Fruit fly (Drosophila melanogaster) whole organism, embryonic: ENCODE results near the gene CG9733.

Source experiments
- Atf-2 ChIP-seq: fragments of 200-800 bp; sonication (Bioruptor generic); optimal IDR thresholded peaks from 2 replicates; lab custom pipeline; 2016; ENCODE audit warnings: missing biosample characterization, missing genetic modification characterization
- CG12155 ChIP-seq: fragments of 200-800 bp; sonication (Bioruptor generic); optimal IDR thresholded peaks from 3 replicates; lab custom pipeline; 2016; ENCODE audit warnings: missing biosample characterization, missing genetic modification characterization
- CG14441 ChIP-seq: fragments of 200-800 bp; sonication (Bioruptor generic); IDR thresholded peaks from 2 replicates; pipeline ENCODE4 v1.3.6; 2022; ENCODE audit warnings: missing biosample characterization, missing genetic modification characterization
- CG17359 ChIP-seq: fragments of 200-800 bp; sonication (Bioruptor generic); optimal IDR thresholded peaks from 3 replicates; lab custom pipeline; 2018; ENCODE audit warnings: missing biosample characterization, mild to moderate bottlenecking, missing genetic modification characterization, moderate library complexity
- CG17568 ChIP-seq: fragments of 200-800 bp; sonication (Bioruptor generic); optimal IDR thresholded peaks from 2 replicates; lab custom pipeline; 2018; ENCODE audit warnings: missing biosample characterization, mild to moderate bottlenecking, missing genetic modification characterization, moderate library complexity
- CG17612 ChIP-seq: fragments of 200-800 bp; sonication (Bioruptor generic); IDR thresholded peaks from 2 replicates; pipeline ENCODE4 v1.3.6; 2022; ENCODE audit warnings: missing biosample characterization, missing genetic modification characterization
- CG2199 ChIP-seq: fragments of 200-800 bp; sonication (Bioruptor generic); IDR thresholded peaks from 3 replicates; pipeline ENCODE4 v1.3.6; 2022; ENCODE audit warnings: missing biosample characterization, missing genetic modification characterization
- CG31441 ChIP-seq: fragments of 200-800 bp; sonication (Bioruptor generic); IDR thresholded peaks from 2 replicates; pipeline ENCODE4 v1.3.6; 2022; ENCODE audit warnings: missing biosample characterization, missing genetic modification characterization
- CG32532 ChIP-seq: fragments of 200-800 bp; sonication (Bioruptor generic); IDR thresholded peaks from 2 replicates; pipeline ENCODE4 v1.3.6; 2022; ENCODE audit warnings: missing biosample characterization, missing genetic modification characterization
- CG34376 ChIP-seq: fragments of 200-800 bp; sonication (Bioruptor generic); optimal IDR thresholded peaks from 2 replicates; lab custom pipeline; 2018; ENCODE audit warnings: missing biosample characterization, mild to moderate bottlenecking, missing genetic modification characterization
- CG4360 ChIP-seq: fragments of 200-800 bp; sonication (Bioruptor generic); IDR thresholded peaks from 2 replicates; pipeline ENCODE4 v1.3.6; 2022; ENCODE audit warnings: missing biosample characterization, missing genetic modification characterization
- CG4424 ChIP-seq: fragments of 200-800 bp; sonication (Bioruptor generic); optimal IDR thresholded peaks from 3 replicates; lab custom pipeline; 2016; ENCODE audit warnings: missing biosample characterization, missing genetic modification characterization
- CG6813 ChIP-seq: fragments of 200-800 bp; sonication (Bioruptor generic); optimal IDR thresholded peaks from 2 replicates; lab custom pipeline; 2017; ENCODE audit warnings: missing biosample characterization, missing genetic modification characterization, mild to moderate bottlenecking, moderate library complexity, missing genetic modification reagents
- CG7745 ChIP-seq: fragments of 200-800 bp; sonication (Bioruptor generic); optimal IDR thresholded peaks from 2 replicates; lab custom pipeline; 2018; ENCODE audit warnings: missing biosample characterization, mild to moderate bottlenecking, missing genetic modification characterization, moderate library complexity
- CG7963 ChIP-seq: fragments of 200-800 bp; sonication (Bioruptor generic); IDR thresholded peaks from 3 replicates; pipeline ENCODE4 v1.3.6; 2022; ENCODE audit warnings: missing biosample characterization, missing genetic modification characterization; ENCODE audit not compliant: partially characterized antibody
- Dek ChIP-seq: fragments of 200-800 bp; sonication (Bioruptor generic); optimal IDR thresholded peaks from 3 replicates; lab custom pipeline; 2019; ENCODE audit warnings: missing biosample characterization, mild to moderate bottlenecking, missing genetic modification characterization, moderate library complexity
- HLHmδ ChIP-seq: fragments of 200-800 bp; sonication (Bioruptor generic); optimal IDR thresholded peaks from 2 replicates; lab custom pipeline; 2018; ENCODE audit warnings: missing biosample characterization, mild to moderate bottlenecking, missing genetic modification characterization, moderate library complexity
- Hr3 ChIP-seq: fragments of 200-800 bp; sonication (Bioruptor generic); optimal IDR thresholded peaks from 3 replicates; lab custom pipeline; 2016; ENCODE audit warnings: missing biosample characterization, missing genetic modification characterization
- Hr51 ChIP-seq, 2 experiments: fragments of 200-800 bp; sonication (Bioruptor generic); optimal IDR thresholded peaks; 2 replicates in 1 of 2; 3 replicates in 1 of 2; lab custom pipeline; 2016 to 2018; ENCODE audit warnings: missing biosample characterization in 2 of 2, missing genetic modification characterization in 2 of 2, mild to moderate bottlenecking in 1 of 2, moderate library complexity in 1 of 2
- Hsf ChIP-seq: fragments of 200-800 bp; sonication (Bioruptor generic); optimal IDR thresholded peaks from 3 replicates; lab custom pipeline; 2016; ENCODE audit warnings: missing biosample characterization, missing genetic modification characterization
- Jarid2 ChIP-seq: fragments of 200-800 bp; sonication (Bioruptor generic); optimal IDR thresholded peaks from 3 replicates; lab custom pipeline; 2017; ENCODE audit warnings: mild to moderate bottlenecking, missing biosample characterization, missing genetic modification reagents, missing genetic modification characterization
- Kr ChIP-seq: fragments of 200-800 bp; sonication (Bioruptor generic); optimal IDR thresholded peaks from 2 replicates; lab custom pipeline; 2017; ENCODE audit warnings: missing biosample characterization, mild to moderate bottlenecking, missing genetic modification characterization
- Lhr ChIP-seq: fragments of 200-800 bp; sonication (Bioruptor generic); optimal IDR thresholded peaks from 3 replicates; lab custom pipeline; 2017; ENCODE audit warnings: mild to moderate bottlenecking, missing biosample characterization, missing genetic modification reagents, missing genetic modification characterization
- MESR4 ChIP-seq: fragments of 200-800 bp; sonication (Bioruptor generic); optimal IDR thresholded peaks from 2 replicates; lab custom pipeline; 2018; ENCODE audit warnings: missing biosample characterization, mild to moderate bottlenecking, missing genetic modification characterization, moderate library complexity
- Rfx ChIP-seq: fragments of 200-800 bp; sonication (Bioruptor generic); IDR thresholded peaks from 2 replicates; pipeline ENCODE4 v1.3.6; 2022; ENCODE audit warnings: missing biosample characterization, missing genetic modification characterization
- Sry-β ChIP-seq: fragments of 200-800 bp; sonication (Bioruptor generic); optimal IDR thresholded peaks from 2 replicates; lab custom pipeline; 2018; ENCODE audit warnings: missing biosample characterization, mild to moderate bottlenecking, missing genetic modification characterization, moderate library complexity
- ac ChIP-seq: fragments of 200-800 bp; sonication (Bioruptor generic); optimal IDR thresholded peaks from 3 replicates; lab custom pipeline; 2017; ENCODE audit warnings: missing biosample characterization, mild to moderate bottlenecking, missing genetic modification characterization
- aop ChIP-seq: fragments of 200-800 bp; sonication (Bioruptor generic); IDR thresholded peaks from 2 replicates; pipeline ENCODE4 v1.3.6; 2022; ENCODE audit warnings: missing biosample characterization, missing genetic modification characterization
- cg ChIP-seq: fragments of 200-800 bp; sonication (Bioruptor generic); optimal IDR thresholded peaks from 3 replicates; lab custom pipeline; 2019; ENCODE audit warnings: missing biosample characterization, mild to moderate bottlenecking, missing genetic modification characterization, moderate library complexity
- chm ChIP-seq: fragments of 200-800 bp; sonication (Bioruptor generic); IDR thresholded peaks from 2 replicates; pipeline ENCODE4 v1.3.6; 2022; ENCODE audit warnings: missing biosample characterization, missing genetic modification characterization
- gt ChIP-seq: fragments of 200-800 bp; sonication (Bioruptor generic); IDR thresholded peaks from 2 replicates; pipeline ENCODE4 v1.3.6; 2022; ENCODE audit warnings: missing biosample characterization, missing genetic modification characterization
- hkb ChIP-seq, 2 experiments: fragments of 200-800 bp in 1 of 2; fragments of >200 bp in 1 of 2; sonication (Bioruptor generic) in 1 of 2; IDR thresholded peaks in 1 of 2; optimal IDR thresholded peaks in 1 of 2; 2 replicates each; pipeline versions ENCODE4 v1.3.6 to Lab custom; 2017 to 2022; ENCODE audit warnings: missing biosample characterization in 1 of 2, missing genetic modification characterization in 1 of 2
- ind ChIP-seq: fragments of 200-800 bp; sonication (Bioruptor generic); optimal IDR thresholded peaks from 3 replicates; lab custom pipeline; 2016; ENCODE audit warnings: missing biosample characterization, missing genetic modification characterization
- jing ChIP-seq: fragments of 200-800 bp; sonication (Bioruptor generic); optimal IDR thresholded peaks from 2 replicates; lab custom pipeline; 2018; ENCODE audit warnings: missing biosample characterization, mild to moderate bottlenecking, missing genetic modification characterization
- lab ChIP-seq: fragments of 200-800 bp; sonication (Bioruptor generic); optimal IDR thresholded peaks from 3 replicates; lab custom pipeline; 2017; ENCODE audit warnings: missing biosample characterization, missing genetic modification characterization, mild to moderate bottlenecking, moderate library complexity, missing genetic modification reagents
- onecut ChIP-seq: fragments of 200-800 bp; sonication (Bioruptor generic); IDR thresholded peaks from 2 replicates; pipeline ENCODE4 v1.3.6; 2022; ENCODE audit warnings: missing biosample characterization, missing genetic modification characterization
- p53 ChIP-seq: fragments of 200-800 bp; sonication (Bioruptor generic); optimal IDR thresholded peaks from 2 replicates; lab custom pipeline; 2016; ENCODE audit warnings: missing biosample characterization, missing genetic modification characterization
- peb ChIP-seq: fragments of 200-800 bp; sonication (Bioruptor generic); IDR thresholded peaks from 2 replicates; pipeline ENCODE4 v1.3.6; 2022; ENCODE audit warnings: missing biosample characterization, missing genetic modification characterization
- pita ChIP-seq: fragments of 200-800 bp; sonication (Bioruptor generic); optimal IDR thresholded peaks from 2 replicates; lab custom pipeline; 2017; ENCODE audit warnings: missing biosample characterization, mild to moderate bottlenecking, missing genetic modification characterization
- pzg ChIP-seq: fragments of 200-800 bp; sonication (Bioruptor generic); optimal IDR thresholded peaks from 3 replicates; lab custom pipeline; 2018; ENCODE audit warnings: missing biosample characterization, mild to moderate bottlenecking, missing genetic modification characterization, moderate library complexity
- ro ChIP-seq: fragments of 200-800 bp; sonication (Bioruptor generic); IDR thresholded peaks from 2 replicates; pipeline ENCODE4 v1.3.6; 2022; ENCODE audit warnings: missing biosample characterization, missing genetic modification characterization
- sd ChIP-seq: fragments of 200-800 bp; sonication (Bioruptor generic); optimal IDR thresholded peaks from 3 replicates; lab custom pipeline; 2018; ENCODE audit warnings: missing biosample characterization, mild to moderate bottlenecking, missing genetic modification characterization, moderate library complexity
- sens-2 ChIP-seq: fragments of 200-800 bp; sonication (Bioruptor generic); IDR thresholded peaks from 2 replicates; pipeline ENCODE4 v1.3.6; 2022; ENCODE audit warnings: missing biosample characterization, missing genetic modification characterization
- slp2 ChIP-seq: fragments of 200-800 bp; sonication (Bioruptor generic); optimal IDR thresholded peaks from 2 replicates; lab custom pipeline; 2016; ENCODE audit warnings: missing biosample characterization, missing genetic modification characterization
- ssp ChIP-seq: fragments of 200-800 bp; sonication (Bioruptor generic); IDR thresholded peaks from 2 replicates; pipeline ENCODE4 v1.3.6; 2022; ENCODE audit warnings: missing biosample characterization, missing genetic modification characterization
- wor ChIP-seq: fragments of 200-800 bp; sonication (Bioruptor generic); IDR thresholded peaks from 2 replicates; pipeline ENCODE4 v1.3.6; 2022; ENCODE audit warnings: missing biosample characterization, missing genetic modification characterization
- yki ChIP-seq: fragments of >200 bp; optimal IDR thresholded peaks from 3 replicates; lab custom pipeline; 2018
- zf30C ChIP-seq: fragments of 200-800 bp; sonication (Bioruptor generic); optimal IDR thresholded peaks from 3 replicates; lab custom pipeline; 2018; ENCODE audit warnings: missing biosample characterization, mild to moderate bottlenecking, missing genetic modification characterization
- zfh1 ChIP-seq: fragments of 200-800 bp; sonication (Bioruptor generic); IDR thresholded peaks from 3 replicates; pipeline ENCODE4 v1.3.6; 2022; ENCODE audit warnings: missing biosample characterization, missing genetic modification characterization
- zfh2 ChIP-seq: fragments of 200-800 bp; sonication (Bioruptor generic); optimal IDR thresholded peaks from 2 replicates; lab custom pipeline; 2016; ENCODE audit warnings: missing biosample characterization, missing genetic modification characterization

The CG9733 gene

DNA sequence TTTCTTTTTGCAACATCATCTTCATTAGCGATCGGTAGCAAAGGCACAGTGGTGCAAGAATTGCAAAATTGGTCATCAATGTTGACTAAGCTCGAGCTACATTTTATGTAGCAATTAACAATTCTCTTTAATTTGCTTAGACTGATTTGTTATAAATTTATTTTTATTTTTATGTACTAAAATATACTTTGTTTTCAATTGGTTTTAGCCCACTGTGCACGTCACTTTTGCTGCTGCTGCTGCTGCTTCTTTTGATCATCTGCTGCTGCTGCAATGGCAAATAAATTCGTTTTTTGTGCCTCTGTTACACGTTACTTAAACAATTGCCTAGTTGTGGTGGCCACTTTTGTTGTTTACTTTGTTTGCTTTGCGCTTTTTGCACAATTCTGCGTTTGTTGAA is 49.5 kb upstream of the CG9733 start (continued):
- TF ChIP-seq CG17612 (GFP tag; lab: Robert Waterston, UW) (peak; percentile 56; the same call in 1 of the 2 replicates), Dek (tag; lab: Kevin White, UChicago) (peak; percentile 46), zfh1 (GFP tag; lab: Robert Waterston, UW) (peak; percentile 92), zf30C (GFP tag; lab: Kevin White, UChicago) (no peak), Hr51 (GFP tag; optimal IDR thresholded peaks at IDR 0.05; lab: Kevin White, UChicago) (peak in 1 of 2 experiments; percentile 88), CG14441 (GFP tag; lab: Robert Waterston, UW) (peak; percentile 83), Lhr (GFP tag; lab: Kevin White, UChicago) (peak; percentile 22), zfh2 (GFP tag; lab: Kevin White, UChicago) (peak; percentile 29), Sry-β (GFP tag; lab: Kevin White, UChicago) (no peak), pzg (no peak), CG2199 (GFP tag; lab: Robert Waterston, UW) (peak; percentile 72; the same call in 1 of the 3 replicates), CG34376 (GFP tag; lab: Kevin White, UChicago) (no peak), CG7963 (GFP tag; lab: Robert Waterston, UW) (no peak), jing (peak; percentile 78), CG6813 (GFP tag; lab: Kevin White, UChicago) (peak; percentile 30), ssp (peak; percentile 60), cg (GFP tag; lab: Kevin White, UChicago) (no peak), aop (GFP tag; lab: Robert Waterston, UW) (no peak), sd (no peak), Atf-2 (GFP tag; lab: Kevin White, UChicago) (peak; percentile 56), slp2 (GFP tag; lab: Kevin White, UChicago) (peak; percentile 30), peb (GFP tag; lab: Robert Waterston, UW) (peak; percentile 75; the same call in 1 of the 2 replicates), Hr3 (GFP tag; lab: Kevin White, UChicago) (peak; percentile 68), ro (GFP tag; lab: Robert Waterston, UW) (peak; percentile 63; the same call in 1 of the 2 replicates), pita (GFP tag; lab: Kevin White, UChicago) (no peak), p53 (no peak), ind (GFP tag; lab: Kevin White, UChicago) (peak; percentile 79), Hsf (peak; percentile 78), CG32532 (GFP tag; lab: Robert Waterston, UW) (peak; percentile 77), CG31441 (GFP tag; lab: Robert Waterston, UW) (peak; percentile 82), Rfx (GFP tag; lab: Robert Waterston, UW) (peak; percentile 77), Jarid2 (GFP tag; lab: Kevin White, UChicago) (peak; percentile 39), CG7745 (tag; lab: Kevin White, UChicago) (no peak), sens-2 (GFP tag; lab: Robert Waterston, UW) (peak; percentile 54; the same call in 1 of the 2 replicates), MESR4 (GFP tag; lab: Kevin White, UChicago) (no peak), HLHmδ (GFP tag; lab: Kevin White, UChicago) (no peak), wor (GFP tag; lab: Robert Waterston, UW) (peak; percentile 65; the same call in 1 of the 2 replicates), gt (peak; percentile 63), CG4360 (GFP tag; lab: Robert Waterston, UW) (peak; percentile 59), CG12155 (GFP tag; lab: Kevin White, UChicago) (peak; percentile 58), yki (no peak), CG17359 (tag; lab: Kevin White, UChicago) (peak; percentile 80), hkb (optimal IDR thresholded peaks at IDR 0.05; lab: Kevin White, UChicago) (no peak), hkb (GFP tag; IDR thresholded peaks at IDR 0.05; lab: Robert Waterston, UW) (peak; percentile 93), CG17568 (GFP tag; lab: Kevin White, UChicago) (peak; percentile 52), onecut (GFP tag; lab: Robert Waterston, UW) (peak; percentile 68), Kr (GFP tag; lab: Kevin White, UChicago) (no peak), lab (GFP tag; lab: Kevin White, UChicago) (peak; percentile 84), ac (GFP tag; lab: Kevin White, UChicago) (peak; percentile 53), chm (GFP tag; lab: Robert Waterston, UW) (no peak; the same call in 1 of the 2 replicates), CG4424 (peak; percentile 63)
